Fruit fly (Drosophila melanogaster) whole organism, prepupa: ENCODE measurements around the gene Dsor1.

Experiments used
- Blimp-1 ChIP-seq: fragments of 200-800 bp; sonication (Bioruptor generic); optimal IDR thresholded peaks from 3 replicates; lab custom pipeline; 2017; ENCODE audit warnings: missing biosample characterization, missing genetic modification characterization, mild to moderate bottlenecking, moderate library complexity, missing genetic modification reagents
- CG10631 ChIP-seq: fragments of 200-800 bp; sonication (Bioruptor generic); optimal IDR thresholded peaks from 2 replicates; lab custom pipeline; 2016; ENCODE audit warnings: missing biosample characterization, missing genetic modification characterization
- CG10669 ChIP-seq: fragments of 200-800 bp; sonication (Bioruptor generic); optimal IDR thresholded peaks from 3 replicates; lab custom pipeline; 2018; ENCODE audit warnings: missing biosample characterization, mild to moderate bottlenecking, missing genetic modification characterization, moderate library complexity
- CG11294 ChIP-seq: fragments of 200-800 bp; sonication (Bioruptor generic); IDR thresholded peaks from 2 replicates; pipeline ENCODE4 v1.3.6; 2022; ENCODE audit warnings: missing biosample characterization, missing genetic modification characterization
- CG11762 ChIP-seq: fragments of 200-800 bp; sonication (Bioruptor generic); optimal IDR thresholded peaks from 3 replicates; lab custom pipeline; 2016; ENCODE audit warnings: missing biosample characterization, missing genetic modification characterization; ENCODE audit not compliant: insufficient read depth
- CG11902 ChIP-seq: fragments of 200-800 bp; sonication (Bioruptor generic); optimal IDR thresholded peaks from 3 replicates; lab custom pipeline; 2016; ENCODE audit warnings: missing biosample characterization, missing genetic modification characterization
- CG15336 ChIP-seq: fragments of 200-800 bp; sonication (Bioruptor generic); IDR thresholded peaks from 2 replicates; pipeline ENCODE4 v1.3.6; 2022; ENCODE audit warnings: missing biosample characterization, missing genetic modification characterization
- CG16779 ChIP-seq: fragments of 200-800 bp; sonication (Bioruptor generic); optimal IDR thresholded peaks from 3 replicates; lab custom pipeline; 2017; ENCODE audit warnings: missing biosample characterization, mild to moderate bottlenecking, missing genetic modification characterization
- CG31627 ChIP-seq: fragments of 200-800 bp; sonication (Bioruptor generic); optimal IDR thresholded peaks from 3 replicates; lab custom pipeline; 2016; ENCODE audit warnings: missing biosample characterization, missing genetic modification characterization
- CG32006 ChIP-seq: fragments of 200-800 bp; sonication (Bioruptor generic); optimal IDR thresholded peaks from 3 replicates; lab custom pipeline; 2017; ENCODE audit warnings: missing biosample characterization, mild to moderate bottlenecking, missing genetic modification characterization
- CG34406 ChIP-seq: fragments of 200-800 bp; sonication (Bioruptor generic); optimal IDR thresholded peaks from 3 replicates; lab custom pipeline; 2016; ENCODE audit warnings: missing biosample characterization, missing genetic modification characterization
- CG6163 ChIP-seq: fragments of 200-800 bp; sonication (Bioruptor generic); IDR thresholded peaks from 3 replicates; pipeline ENCODE4 v1.3.6; 2022; ENCODE audit warnings: missing biosample characterization, missing genetic modification characterization
- CG6276 ChIP-seq: fragments of 200-800 bp; sonication (Bioruptor generic); optimal IDR thresholded peaks from 2 replicates; lab custom pipeline; 2017; ENCODE audit warnings: missing biosample characterization, mild to moderate bottlenecking, missing genetic modification characterization
- CG6808 ChIP-seq: fragments of 200-800 bp; sonication (Bioruptor generic); optimal IDR thresholded peaks from 3 replicates; lab custom pipeline; 2017; ENCODE audit warnings: missing biosample characterization, missing genetic modification characterization, mild to moderate bottlenecking, moderate library complexity, missing genetic modification reagents
- CG6854 ChIP-seq: fragments of 200-800 bp; sonication (Bioruptor generic); optimal IDR thresholded peaks from 2 replicates; lab custom pipeline; 2017; ENCODE audit warnings: missing biosample characterization, mild to moderate bottlenecking, missing genetic modification characterization
- CG7368 ChIP-seq: fragments of 200-800 bp; sonication (Bioruptor generic); optimal IDR thresholded peaks from 3 replicates; lab custom pipeline; 2016; ENCODE audit warnings: missing biosample characterization, missing genetic modification characterization
- CG8119 ChIP-seq: fragments of 200-800 bp; sonication (Bioruptor generic); IDR thresholded peaks from 3 replicates; pipeline ENCODE4 v1.3.6; 2022; ENCODE audit warnings: missing biosample characterization, missing genetic modification characterization
- CG8319 ChIP-seq: fragments of 200-800 bp; sonication (Bioruptor generic); optimal IDR thresholded peaks from 3 replicates; lab custom pipeline; 2016; ENCODE audit warnings: missing biosample characterization, missing genetic modification characterization
- CG8632 ChIP-seq: fragments of 200-800 bp; sonication (Bioruptor generic); optimal IDR thresholded peaks from 3 replicates; lab custom pipeline; 2016; ENCODE audit warnings: missing biosample characterization, missing genetic modification characterization
- Ets21C ChIP-seq: fragments of 200-800 bp; sonication (Bioruptor generic); optimal IDR thresholded peaks from 3 replicates; lab custom pipeline; 2016; ENCODE audit warnings: missing biosample characterization, missing genetic modification characterization
- Gug ChIP-seq: fragments of 200-800 bp; sonication (Bioruptor generic); IDR thresholded peaks from 2 replicates; pipeline ENCODE4 v1.3.6; 2022; ENCODE audit warnings: missing biosample characterization, missing genetic modification characterization
- Hr38 ChIP-seq: sonication (Bioruptor generic); optimal IDR thresholded peaks from 2 replicates; lab custom pipeline; 2016; ENCODE audit warnings: missing biosample characterization, missing genetic modification characterization
- Hr39 ChIP-seq: fragments of 200-800 bp; sonication (Bioruptor generic); optimal IDR thresholded peaks from 2 replicates; lab custom pipeline; 2016; ENCODE audit warnings: missing biosample characterization, missing genetic modification characterization
- Lpt ChIP-seq: fragments of 200-800 bp; sonication (Bioruptor generic); optimal IDR thresholded peaks from 3 replicates; lab custom pipeline; 2016; ENCODE audit warnings: missing biosample characterization, missing genetic modification characterization
- Met ChIP-seq: fragments of 200-800 bp; sonication (Bioruptor generic); optimal IDR thresholded peaks from 3 replicates; lab custom pipeline; 2016; ENCODE audit warnings: missing biosample characterization, missing genetic modification characterization
- OdsH ChIP-seq: fragments of 200-800 bp; sonication (Bioruptor generic); optimal IDR thresholded peaks from 3 replicates; lab custom pipeline; 2016; ENCODE audit warnings: missing biosample characterization, missing genetic modification characterization
- Sox102F ChIP-seq: fragments of 200-800 bp; sonication (Bioruptor generic); optimal IDR thresholded peaks from 2 replicates; lab custom pipeline; 2016; ENCODE audit warnings: missing biosample characterization, mild to moderate bottlenecking, missing genetic modification characterization
- Sox14 ChIP-seq: fragments of 200-800 bp; sonication (Bioruptor generic); optimal IDR thresholded peaks from 3 replicates; lab custom pipeline; 2016; ENCODE audit warnings: missing biosample characterization, missing genetic modification characterization
- Sox15 ChIP-seq: fragments of 200-800 bp; sonication (Bioruptor generic); optimal IDR thresholded peaks from 3 replicates; lab custom pipeline; 2016; ENCODE audit warnings: missing biosample characterization, missing genetic modification characterization
- acj6 ChIP-seq: fragments of 200-800 bp; sonication (Bioruptor generic); optimal IDR thresholded peaks from 3 replicates; lab custom pipeline; 2016; ENCODE audit warnings: missing biosample characterization, missing genetic modification characterization
- fd59A ChIP-seq: fragments of 200-800 bp; sonication (Bioruptor generic); optimal IDR thresholded peaks from 2 replicates; lab custom pipeline; 2017; ENCODE audit warnings: missing biosample characterization, mild to moderate bottlenecking, missing genetic modification characterization, missing genetic modification reagents
- lz ChIP-seq: fragments of 200-800 bp; sonication (Bioruptor generic); optimal IDR thresholded peaks from 3 replicates; lab custom pipeline; 2016; ENCODE audit warnings: missing biosample characterization, missing genetic modification characterization
- net ChIP-seq: fragments of 200-800 bp; sonication (Bioruptor generic); optimal IDR thresholded peaks from 3 replicates; lab custom pipeline; 2016; ENCODE audit warnings: missing biosample characterization, missing genetic modification characterization
- pdm3 ChIP-seq: fragments of 200-800 bp; sonication (Bioruptor generic); optimal IDR thresholded peaks from 3 replicates; lab custom pipeline; 2016; ENCODE audit warnings: missing biosample characterization, missing genetic modification characterization
- spab ChIP-seq: fragments of 200-800 bp; sonication (Bioruptor generic); optimal IDR thresholded peaks from 2 replicates; lab custom pipeline; 2017; ENCODE audit warnings: missing biosample characterization, mild to moderate bottlenecking, missing genetic modification characterization, missing genetic modification reagents
- ss ChIP-seq, 2 experiments: fragments of 200-800 bp; sonication (Bioruptor generic); optimal IDR thresholded peaks; 2 replicates in 1 of 2; 3 replicates in 1 of 2; lab custom pipeline; 2017 to 2018; ENCODE audit warnings: mild to moderate bottlenecking in 2 of 2, missing biosample characterization in 2 of 2, missing genetic modification characterization in 2 of 2, moderate library complexity in 1 of 2
- svp ChIP-seq: fragments of 200-800 bp; sonication (Bioruptor generic); peaks from one replicate; lab custom pipeline; 2016; ENCODE audit warnings: missing biosample characterization, missing genetic modification characterization
- vri ChIP-seq: fragments of 200-800 bp; sonication (Bioruptor generic); optimal IDR thresholded peaks from 3 replicates; lab custom pipeline; 2016; ENCODE audit warnings: missing biosample characterization, mild to moderate bottlenecking, missing genetic modification characterization

The Dsor1 gene

DNA sequence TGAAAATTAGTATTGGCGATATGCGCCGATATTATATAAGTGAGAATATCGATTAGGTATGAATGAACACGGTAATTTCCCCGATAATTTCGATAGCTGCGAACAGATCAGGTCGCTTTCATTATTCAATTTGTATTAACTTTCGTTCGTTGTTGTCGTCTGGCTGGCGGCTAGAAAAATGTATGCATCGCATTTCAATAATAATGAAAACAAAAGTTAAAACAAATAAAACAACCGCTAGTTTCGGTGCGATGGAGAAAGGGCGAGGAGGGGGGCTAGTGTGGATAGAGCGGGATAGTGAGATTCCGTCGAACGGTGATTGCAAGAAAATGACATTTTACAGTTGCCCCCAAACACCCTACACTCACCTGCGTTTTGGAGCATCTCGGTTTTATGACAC is 22.7 kb upstream of the Dsor1 start:
- no peak for TF ChIP-seq CG6276 (GFP tag; lab: Kevin White, UChicago)
- TF ChIP-seq Met (GFP tag; lab: Kevin White, UChicago), result no peak
- TF ChIP-seq Sox14, result no peak
- TF ChIP-seq pdm3, result no peak
- TF ChIP-seq CG6163 (GFP tag; lab: Robert Waterston, UW), result no peak
- TF ChIP-seq CG6808 (GFP tag; lab: Kevin White, UChicago), result no peak
- TF ChIP-seq spab (GFP tag; lab: Kevin White, UChicago), result no peak
- no peak for TF ChIP-seq CG32006 (GFP tag; lab: Kevin White, UChicago)
- no peak for TF ChIP-seq Sox102F (GFP tag; lab: Kevin White, UChicago)
- no peak for TF ChIP-seq CG10669 (GFP tag; lab: Kevin White, UChicago)
- no peak for TF ChIP-seq lz (GFP tag; lab: Kevin White, UChicago)
- no peak for TF ChIP-seq Ets21C (GFP tag; lab: Kevin White, UChicago)
- TF ChIP-seq net (GFP tag; lab: Kevin White, UChicago), result no peak
- no peak for TF ChIP-seq Hr39 (GFP tag; lab: Kevin White, UChicago)
- TF ChIP-seq CG16779 (tag; lab: Kevin White, UChicago), result no peak

DNA sequence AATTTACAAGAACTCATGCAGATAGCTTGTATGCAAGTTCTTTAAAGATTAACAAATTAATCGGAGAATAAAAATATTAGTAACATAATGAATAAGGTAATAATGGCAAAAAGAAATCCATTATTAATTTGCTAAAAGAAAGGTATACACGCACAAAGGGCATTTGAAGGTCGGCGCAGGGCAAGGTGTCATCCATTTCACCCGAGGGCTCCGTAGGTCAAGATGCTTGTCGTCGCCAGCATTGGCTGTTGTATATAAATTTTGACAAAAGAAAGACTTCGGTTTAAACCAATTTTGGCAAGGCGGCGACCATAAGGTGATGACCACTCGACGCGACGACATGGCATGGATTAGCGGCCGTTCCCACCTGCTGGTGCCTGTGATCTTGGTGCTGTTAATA is 22.0 kb upstream of the Dsor1 start, which contains the start of gene CG15370:
Gene CG15370 (plus strand): TSS at position 301 of the 400 bp plus-strand sequence.
- no peak for TF ChIP-seq Met (GFP tag; lab: Kevin White, UChicago)
- no peak for TF ChIP-seq CG8632
- TF ChIP-seq CG8119 (GFP tag; lab: Robert Waterston, UW), result no peak
- TF ChIP-seq CG15336 (GFP tag; lab: Robert Waterston, UW), result no peak
- TF ChIP-seq Sox15 (GFP tag; lab: Kevin White, UChicago), result no peak
- TF ChIP-seq Ets21C (GFP tag; lab: Kevin White, UChicago), result no peak
- TF ChIP-seq CG31627, result no peak
- TF ChIP-seq lz (GFP tag; lab: Kevin White, UChicago), result no peak
- no peak for TF ChIP-seq CG10669 (GFP tag; lab: Kevin White, UChicago)
- no peak for TF ChIP-seq vri (GFP tag; lab: Kevin White, UChicago)
- TF ChIP-seq svp, result no peak
- no peak for TF ChIP-seq OdsH
- no peak for TF ChIP-seq ss (GFP tag; optimal IDR thresholded peaks at IDR 0.05; lab: Kevin White, UChicago)
- TF ChIP-seq Lpt (GFP tag; lab: Kevin White, UChicago), result no peak
- no peak for TF ChIP-seq CG11294 (GFP tag; lab: Robert Waterston, UW)
- no peak for TF ChIP-seq fd59A (GFP tag; lab: Kevin White, UChicago)
- no peak for TF ChIP-seq CG11762 (GFP tag; lab: Kevin White, UChicago)
- TF ChIP-seq CG11902, result no peak
- TF ChIP-seq CG6276 (GFP tag; lab: Kevin White, UChicago), result no peak
- TF ChIP-seq, all 60 proteins: peak for 0

DNA sequence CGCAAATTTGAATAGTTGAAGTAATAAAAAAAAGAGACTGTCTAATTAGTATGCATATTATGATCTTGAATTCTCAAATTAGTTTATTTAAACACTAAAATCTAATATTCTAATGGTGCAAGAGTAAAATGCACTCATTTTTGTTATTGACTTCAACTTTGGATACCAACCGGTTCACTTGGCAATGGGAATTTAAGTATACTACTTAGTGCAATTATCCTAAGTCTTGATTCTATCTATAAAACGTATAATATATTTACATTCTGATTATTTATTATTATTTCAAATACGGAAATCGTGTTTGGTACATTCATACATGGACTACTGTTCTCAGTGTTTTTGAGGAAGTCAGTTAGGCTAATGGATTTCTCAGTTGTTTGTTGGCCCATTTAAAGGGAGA is 20.3 kb upstream of the Dsor1 start, which contains the start of gene Gr8a:
Gene Gr8a (plus strand): TSS at position 301 of the 400 bp plus-strand sequence.
- TF ChIP-seq Hr38 (no peak), CG8319 (no peak)

DNA sequence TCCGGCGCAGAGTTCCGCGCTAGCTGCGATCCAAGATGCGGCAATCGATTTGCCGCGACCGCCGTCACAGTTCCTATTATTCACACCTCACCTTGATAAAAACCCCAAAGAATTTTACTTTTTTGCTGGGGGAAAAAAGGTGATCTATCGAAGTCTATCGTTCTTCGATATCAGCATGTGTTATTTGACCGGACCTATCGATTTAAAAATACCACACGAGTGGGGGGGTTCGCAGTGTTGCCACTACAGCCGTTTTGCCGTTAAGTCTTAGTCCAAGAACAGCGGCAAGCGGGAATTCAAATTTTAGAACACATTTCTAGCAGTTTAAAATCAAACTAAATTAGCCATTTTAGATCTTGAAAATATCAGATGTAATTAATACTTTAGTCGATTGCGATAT is 14.9 kb upstream of the Dsor1 start, which contains the start of gene CG12121:
Gene CG12121 (minus strand): TSS at position 180 of the 400 bp plus-strand sequence.
- TF ChIP-seq acj6 (GFP tag; lab: Kevin White, UChicago) (no peak), Sox102F (GFP tag; lab: Kevin White, UChicago) (no peak), CG11762 (GFP tag; lab: Kevin White, UChicago) (no peak), ss (GFP tag; optimal IDR thresholded peaks at IDR 0.05; lab: Kevin White, UChicago) (no peak), net (GFP tag; lab: Kevin White, UChicago) (no peak), CG6276 (GFP tag; lab: Kevin White, UChicago) (no peak), CG6808 (GFP tag; lab: Kevin White, UChicago) (no peak)

DNA sequence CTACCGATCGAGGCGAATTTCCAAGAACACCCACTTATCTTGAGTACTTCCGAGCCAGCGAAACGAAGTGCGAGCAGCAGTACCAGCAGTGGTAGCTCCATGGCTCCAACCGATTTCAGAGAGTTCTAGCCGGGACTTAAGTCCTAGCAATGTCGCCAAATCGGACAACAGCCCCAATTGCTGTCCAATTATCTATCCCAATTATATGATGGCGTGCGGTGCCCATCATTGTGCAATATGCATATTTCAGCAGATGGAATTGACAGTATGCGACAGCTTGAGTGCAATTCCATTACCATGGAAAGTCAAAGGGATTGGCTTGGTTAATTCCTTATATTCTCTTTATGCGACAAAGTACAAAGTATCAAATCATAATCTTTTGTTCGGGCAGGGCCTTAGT is 10.7 kb upstream of the Dsor1 start, which contains the start of gene Ir8a:
Gene Ir8a (minus strand): TSS at position 101 of the 400 bp plus-strand sequence.
- no peak for TF ChIP-seq Gug (GFP tag; lab: Robert Waterston, UW)
- no peak for TF ChIP-seq Blimp-1 (GFP tag; lab: Kevin White, UChicago)
- no peak for TF ChIP-seq CG6276 (GFP tag; lab: Kevin White, UChicago)
- TF ChIP-seq CG11902, result no peak
- TF ChIP-seq Ets21C (GFP tag; lab: Kevin White, UChicago), result no peak
- no peak for TF ChIP-seq Sox14
- TF ChIP-seq CG6854, result no peak
- TF ChIP-seq Sox102F (GFP tag; lab: Kevin White, UChicago), result no peak
- no peak for TF ChIP-seq svp
- TF ChIP-seq CG7368 (GFP tag; lab: Kevin White, UChicago), result no peak
- no peak for TF ChIP-seq CG10631 (GFP tag; lab: Kevin White, UChicago)
- TF ChIP-seq CG16779 (tag; lab: Kevin White, UChicago), result no peak
- TF ChIP-seq CG34406, result no peak
- TF ChIP-seq CG8632, result no peak
- TF ChIP-seq net (GFP tag; lab: Kevin White, UChicago), result no peak
- TF ChIP-seq CG32006 (GFP tag; lab: Kevin White, UChicago), result no peak
